Worm (Caenorhabditis elegans) whole organism, L4/young adult: ENCODE measurements around the gene dmsr-5.

Experiments used
- W03F9.2 ChIP-seq: fragments of 150-350 bp; optimal IDR thresholded peaks from 2 replicates; lab custom pipeline; 2014; ENCODE audit warnings: missing biosample characterization, missing genetic modification characterization
- dao-5 ChIP-seq: sonication (generic microtip); optimal IDR thresholded peaks from 2 replicates; lab custom pipeline; 2016; ENCODE audit warnings: missing genotype, missing genetic modification characterization, moderate library complexity, missing compliant biosample characterization
- him-1 ChIP-seq: sonication (generic microtip); optimal IDR thresholded peaks from 2 replicates; lab custom pipeline; 2016; ENCODE audit warnings: missing genotype, missing genetic modification reagents, missing genetic modification characterization, missing compliant biosample characterization

dmsr-5 gene

DNA sequence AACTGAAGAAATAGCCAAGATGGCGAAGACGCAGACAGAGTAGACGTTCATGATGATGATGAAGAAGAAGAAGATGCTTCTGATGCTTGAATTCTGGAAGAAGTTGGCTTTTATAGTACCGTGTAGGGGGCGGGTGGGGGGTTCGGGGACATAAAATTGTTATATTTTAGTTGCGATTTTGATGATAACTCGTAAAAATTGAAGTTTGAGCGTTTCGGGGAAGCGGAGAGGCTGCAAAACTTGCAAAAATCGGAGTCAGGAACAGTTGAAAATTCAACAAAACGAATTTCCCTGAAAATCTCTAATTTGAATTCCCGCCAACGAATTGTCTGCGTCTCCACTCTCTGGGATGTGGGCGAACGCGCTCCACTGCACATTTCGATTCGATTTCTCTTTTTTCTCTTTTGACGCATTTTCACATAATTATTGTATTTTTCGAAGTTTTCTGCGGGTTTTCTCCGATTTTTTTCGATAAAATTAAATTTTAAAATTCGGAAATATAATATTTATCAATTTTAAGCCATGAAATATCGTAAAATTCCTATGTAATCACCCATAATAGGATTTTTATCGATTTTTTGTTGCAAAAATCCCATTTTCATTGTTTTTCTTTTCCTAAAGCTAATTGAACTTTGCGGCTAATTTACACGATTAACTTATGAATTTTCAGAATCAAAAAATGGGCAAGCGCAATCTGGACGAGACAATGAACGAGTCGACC, 12.7 kb upstream of the dmsr-5 start, which contains the start of the genes fipr-17 and Y48A6B.3:
Gene fipr-17 (minus strand): TSS at position 51 of the 721 bp plus-strand sequence.
Gene Y48A6B.3 (plus strand): TSS at position 671 of the 721 bp plus-strand sequence.
- TF ChIP-seq dao-5 (tag; lab: Kevin White, UChicago), result no peak
- peak; percentile 76 for TF ChIP-seq W03F9.2 (tag; lab: Kevin White, UChicago)

DNA sequence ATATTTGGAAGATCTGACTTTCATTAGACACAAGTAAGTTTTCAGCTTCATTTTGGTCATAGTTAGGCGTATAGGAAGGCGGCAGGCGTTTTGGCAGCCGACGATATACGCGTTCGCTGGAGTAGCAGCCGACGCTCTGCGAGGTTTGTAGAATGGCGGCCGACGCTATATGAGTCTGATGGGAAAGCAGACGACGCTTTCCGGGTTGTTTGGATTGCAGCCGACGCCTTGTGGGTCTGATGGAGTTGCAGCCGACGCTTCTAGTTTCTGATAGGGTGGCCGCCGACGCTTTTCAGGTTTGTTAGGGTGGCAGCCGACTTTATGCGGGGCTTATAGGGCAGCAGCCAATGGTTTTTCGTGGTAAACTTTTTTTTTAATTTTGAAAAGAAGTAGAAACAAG, 7.8 kb upstream of the dmsr-5 start:
- TF ChIP-seq W03F9.2 (tag; lab: Kevin White, UChicago) (no peak), dao-5 (tag; lab: Kevin White, UChicago) (no peak), him-1 (tag; lab: Kevin White, UChicago) (no peak)

DNA sequence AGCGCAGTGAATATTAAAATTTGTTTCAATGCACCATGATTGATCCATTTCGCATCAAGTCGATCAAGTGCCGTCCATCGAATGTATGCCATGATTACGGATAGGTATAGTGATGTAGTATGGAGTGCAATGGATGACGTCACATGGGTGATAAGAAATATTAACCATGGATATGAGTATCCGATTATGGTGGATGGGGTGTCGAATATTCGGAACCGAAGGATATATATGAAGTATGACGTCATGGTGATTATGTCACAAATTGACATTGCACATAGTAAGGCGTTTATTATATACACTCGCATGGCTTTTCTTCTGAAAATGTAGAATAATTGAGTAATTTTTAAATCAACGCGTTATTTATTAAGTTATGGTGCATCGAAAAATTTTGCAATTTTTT, 971 bp downstream of the dmsr-5 start:
- no peak for TF ChIP-seq dao-5 (tag; lab: Kevin White, UChicago)
- TF ChIP-seq him-1 (tag; lab: Kevin White, UChicago), result no peak
- no peak for TF ChIP-seq W03F9.2 (tag; lab: Kevin White, UChicago)

DNA sequence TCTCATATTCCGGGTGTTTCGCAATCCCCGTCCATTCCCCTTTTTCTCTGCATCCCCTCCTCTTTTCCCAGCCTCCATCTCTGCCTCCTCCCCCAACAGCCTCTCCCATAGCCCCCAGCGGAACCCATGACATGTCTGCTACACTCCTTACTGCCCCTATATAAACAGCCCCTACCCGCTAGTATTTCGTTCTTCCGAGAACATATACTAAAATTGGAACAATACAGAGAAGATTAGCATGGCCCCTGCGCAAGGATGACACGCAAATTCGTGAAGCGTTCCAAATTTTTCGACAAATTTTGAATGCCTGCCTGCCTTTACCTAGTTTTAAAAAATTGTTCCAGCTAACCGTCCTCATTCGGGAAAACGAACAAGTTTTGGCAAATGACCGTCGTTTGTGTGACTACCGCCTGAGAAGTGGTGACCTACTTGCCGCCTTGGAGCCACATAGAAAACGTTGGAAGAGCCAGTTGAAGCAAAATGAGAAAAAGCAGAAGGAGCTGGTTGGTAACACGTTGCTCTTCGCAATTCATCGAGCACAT, 5.5 kb downstream of the dmsr-5 start:
- TF ChIP-seq W03F9.2 (tag; lab: Kevin White, UChicago) (peak; percentile 81), him-1 (tag; lab: Kevin White, UChicago) (peak; percentile 97), dao-5 (tag; lab: Kevin White, UChicago) (peak; percentile 89)

DNA sequence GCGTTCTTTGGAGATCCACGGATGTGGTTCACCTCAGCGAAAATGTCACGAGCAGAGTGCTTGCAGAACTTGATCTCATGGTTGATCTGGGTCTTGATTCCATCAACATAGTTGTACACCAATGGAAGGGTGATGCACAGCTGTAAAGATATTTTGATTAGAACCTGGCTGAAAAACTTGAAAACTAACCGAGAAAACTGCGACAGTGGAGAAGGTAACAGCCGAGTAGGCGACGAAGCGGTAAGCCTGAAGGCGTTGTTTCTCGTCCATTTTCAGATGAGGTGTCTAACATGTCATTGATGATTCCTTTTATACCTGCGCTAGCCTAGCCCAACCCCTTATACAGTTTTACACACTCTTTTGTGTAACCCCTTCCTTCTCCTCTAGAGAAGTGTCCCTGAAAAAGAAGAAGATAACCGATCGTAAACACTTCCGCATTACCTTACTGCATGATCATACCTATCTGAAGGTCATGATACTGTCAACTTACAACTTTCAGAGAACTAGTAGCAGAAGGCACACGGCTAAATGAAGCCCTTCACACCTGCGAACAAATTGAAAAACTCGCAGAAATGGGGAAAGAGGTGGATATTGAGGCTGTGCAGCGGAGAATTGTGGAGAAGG, 7.4 kb downstream of the dmsr-5 start, which contains the start of gene col-94:
Gene col-94 (minus strand): TSS at position 313 of the 624 bp plus-strand sequence.
- TF ChIP-seq dao-5 (tag; lab: Kevin White, UChicago), result no peak
- no peak for TF ChIP-seq W03F9.2 (tag; lab: Kevin White, UChicago)
- no peak for TF ChIP-seq him-1 (tag; lab: Kevin White, UChicago)

DNA sequence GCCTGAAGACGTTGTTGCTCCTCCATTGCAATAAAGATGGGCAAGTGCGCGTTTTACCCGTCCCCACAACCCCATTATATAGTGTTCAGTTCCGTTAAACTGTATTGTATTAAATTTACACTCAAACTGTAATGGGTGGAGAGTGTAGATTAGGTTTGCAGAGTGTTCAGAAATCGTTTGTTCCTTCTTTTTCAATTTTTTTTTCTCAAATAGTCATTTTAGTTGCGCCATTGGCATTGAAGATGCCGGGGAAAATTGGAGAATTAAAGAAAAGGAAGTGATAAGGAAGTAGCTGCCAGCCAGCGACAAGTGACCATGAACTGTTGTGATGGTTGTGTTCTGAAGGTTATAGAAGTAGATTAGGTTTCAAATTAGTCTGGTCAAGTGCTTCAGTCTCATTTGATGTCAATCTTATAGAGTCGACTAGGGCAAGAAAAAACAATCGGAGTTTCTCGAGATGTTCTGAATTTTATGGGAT, 9.5 kb downstream of the dmsr-5 start, which contains the start of gene col-93:
Gene col-93 (minus strand): TSS at position 51 of the 478 bp plus-strand sequence.
- TF ChIP-seq him-1 (tag; lab: Kevin White, UChicago) (no peak), W03F9.2 (tag; lab: Kevin White, UChicago) (no peak), dao-5 (tag; lab: Kevin White, UChicago) (no peak)

DNA sequence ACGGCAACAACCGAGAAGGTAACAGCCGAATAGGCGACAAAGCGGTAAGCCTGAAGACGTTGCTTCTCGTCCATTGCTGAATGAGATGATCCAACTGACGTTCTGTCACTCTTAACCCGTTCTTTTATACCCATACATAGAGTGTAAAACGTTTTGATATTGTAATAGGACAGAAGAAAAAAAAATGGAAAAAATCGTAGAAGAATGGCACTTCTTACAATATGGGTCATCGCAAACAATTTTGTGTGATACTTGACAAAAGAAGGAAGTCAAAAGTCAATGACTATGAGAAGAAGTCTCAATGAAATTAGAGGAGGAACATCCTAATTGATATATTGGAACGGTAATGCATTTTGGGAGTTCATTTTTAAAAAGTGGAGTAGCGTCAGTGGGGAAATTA, 11.9 kb downstream of the dmsr-5 start, which contains the start of gene col-92:
Gene col-92 (minus strand): TSS at position 101 of the 400 bp plus-strand sequence.
- no peak for TF ChIP-seq dao-5 (tag; lab: Kevin White, UChicago)
- no peak for TF ChIP-seq W03F9.2 (tag; lab: Kevin White, UChicago)
- no peak for TF ChIP-seq him-1 (tag; lab: Kevin White, UChicago)

DNA sequence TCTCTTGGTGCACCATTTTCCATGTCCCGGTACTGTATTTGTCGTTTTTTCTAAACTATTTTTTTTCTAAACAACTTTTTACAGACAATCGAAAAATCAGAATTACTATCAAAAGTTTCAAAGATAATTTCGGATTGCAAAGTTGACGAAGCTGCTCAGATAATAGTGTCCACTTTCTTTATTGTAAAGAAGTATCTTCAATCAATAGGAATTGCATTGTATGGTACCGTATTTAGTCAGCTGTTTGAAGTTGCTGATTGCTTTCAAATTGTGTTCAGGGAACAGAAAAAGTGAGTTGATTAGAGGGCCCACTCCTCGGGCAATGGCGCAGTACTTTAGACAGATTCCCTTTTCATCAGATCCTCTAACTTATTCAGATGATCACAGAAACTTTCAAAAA, 13.5 kb downstream of the dmsr-5 start:
- TF ChIP-seq him-1 (tag; lab: Kevin White, UChicago) (no peak), dao-5 (tag; lab: Kevin White, UChicago) (no peak), W03F9.2 (tag; lab: Kevin White, UChicago) (no peak)

DNA sequence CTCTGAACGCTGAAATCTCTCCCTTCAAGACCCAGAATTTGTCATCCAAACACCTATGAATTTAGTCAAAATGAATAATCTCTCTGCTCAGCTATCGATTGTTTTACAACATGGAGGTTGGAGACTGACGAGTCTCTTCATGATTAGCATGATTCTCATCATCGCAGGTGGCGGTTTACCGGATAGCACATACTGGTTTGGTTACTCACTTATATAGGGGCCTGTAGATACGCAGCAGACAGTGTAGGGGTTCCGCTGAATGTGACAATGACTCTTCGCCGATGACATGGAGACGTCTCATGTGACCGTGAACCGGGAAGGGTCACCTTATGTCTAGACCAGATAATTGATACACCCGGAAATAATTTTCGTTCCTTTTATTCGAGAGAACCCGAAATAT, 18.5 kb downstream of the dmsr-5 start:
- no peak for TF ChIP-seq dao-5 (tag; lab: Kevin White, UChicago)
- TF ChIP-seq him-1 (tag; lab: Kevin White, UChicago), result no peak
- no peak for TF ChIP-seq W03F9.2 (tag; lab: Kevin White, UChicago)

DNA sequence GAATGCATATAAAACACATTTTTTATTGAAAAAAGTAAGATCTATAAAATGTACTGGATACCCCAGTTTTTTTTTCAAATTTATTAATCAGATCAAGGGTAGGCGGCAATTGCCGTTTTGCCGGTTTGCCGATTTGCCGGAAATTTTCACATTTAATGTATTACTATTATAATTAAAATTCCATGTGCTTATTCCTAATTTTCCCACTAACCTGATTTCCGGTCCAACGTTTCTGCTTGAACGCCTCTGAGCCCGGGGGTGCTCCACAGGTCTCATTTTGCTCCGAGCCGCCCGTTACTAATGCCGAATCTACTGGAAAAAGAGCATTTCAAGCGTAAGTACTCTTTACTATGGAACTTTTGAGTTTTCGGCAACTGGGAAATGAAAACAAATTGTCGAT, 25.4 kb downstream of the dmsr-5 start, which contains the start of gene dhc-4:
Gene dhc-4 (plus strand): TSS at position 301 of the 400 bp plus-strand sequence.
- TF ChIP-seq him-1 (tag; lab: Kevin White, UChicago) (no peak), dao-5 (tag; lab: Kevin White, UChicago) (no peak), W03F9.2 (tag; lab: Kevin White, UChicago) (no peak)

DNA sequence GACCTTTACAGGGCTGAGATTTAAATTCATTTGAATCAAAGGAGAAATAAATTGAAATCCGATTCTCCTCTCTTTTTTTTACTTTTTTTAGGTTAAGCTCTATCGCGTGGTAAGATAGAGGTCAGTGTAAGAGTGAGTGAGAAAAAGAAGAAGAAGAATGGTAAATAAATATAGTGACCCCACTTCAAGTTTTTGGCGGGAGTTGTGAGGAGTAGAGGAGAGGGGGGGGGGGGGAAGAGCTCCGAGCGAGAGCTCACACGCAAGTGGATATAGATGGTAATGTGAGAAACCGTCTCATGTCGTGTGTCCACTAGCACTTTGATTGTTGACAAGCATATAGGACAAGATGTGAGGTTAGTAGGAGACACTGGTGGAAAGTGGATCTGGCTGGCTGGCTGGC, 28.0 kb downstream of the dmsr-5 start, which contains the start of gene W05B2.2:
Gene W05B2.2 (minus strand): TSS at position 101 of the 400 bp plus-strand sequence.
- TF ChIP-seq W03F9.2 (tag; lab: Kevin White, UChicago), result no peak
- no peak for TF ChIP-seq dao-5 (tag; lab: Kevin White, UChicago)
- TF ChIP-seq him-1 (tag; lab: Kevin White, UChicago), result no peak

DNA sequence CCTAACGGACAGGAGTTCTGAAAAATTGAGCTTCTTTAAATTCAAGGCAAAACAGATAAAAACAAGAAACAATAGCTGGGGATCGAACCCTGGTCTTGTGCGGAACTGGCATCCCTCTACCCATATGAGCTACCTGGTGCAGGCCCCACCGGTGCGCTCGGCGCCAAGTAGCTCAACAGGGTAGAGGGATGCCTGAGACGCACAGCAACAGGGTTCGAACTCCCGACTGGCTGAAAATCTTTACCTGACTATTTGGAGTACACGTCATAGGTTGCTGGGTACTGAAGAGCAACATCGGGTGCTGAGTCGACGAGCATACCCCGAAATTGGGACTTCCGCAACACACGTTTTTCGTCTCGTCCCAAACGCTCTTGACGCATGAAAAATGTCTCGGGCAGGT, 32.1 kb downstream of the dmsr-5 start:
- no peak for TF ChIP-seq him-1 (tag; lab: Kevin White, UChicago)
- TF ChIP-seq dao-5 (tag; lab: Kevin White, UChicago), result no peak
- TF ChIP-seq W03F9.2 (tag; lab: Kevin White, UChicago), result no peak

DNA sequence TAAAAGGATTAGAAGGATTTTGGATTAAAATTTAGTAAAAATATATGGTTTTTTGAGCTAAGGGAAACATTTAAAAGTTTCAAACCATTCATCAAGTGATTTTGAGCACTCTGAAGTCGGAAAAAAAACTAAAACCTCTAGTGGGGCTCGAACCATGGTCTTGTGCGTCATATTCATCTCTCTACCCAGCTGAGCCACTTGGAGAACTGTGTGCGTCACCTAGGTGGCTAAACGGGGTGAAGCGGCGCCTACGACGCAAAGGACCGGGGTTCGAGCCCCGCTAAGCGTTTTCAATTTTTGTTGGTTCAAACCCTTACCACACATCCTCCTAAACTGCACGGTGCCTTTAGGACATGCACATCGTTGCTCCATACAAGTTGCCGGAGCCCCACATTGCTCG, 34.7 kb downstream of the dmsr-5 start:
- no peak for TF ChIP-seq dao-5 (tag; lab: Kevin White, UChicago)
